Worm (Caenorhabditis elegans) whole organism, L3 larva: Measurements from ENCODE around the gene F55A4.13.

Experiments used
- aly-2 ChIP-seq: fragments of 150-350 bp; optimal IDR thresholded peaks from 2 replicates; lab custom pipeline; 2014; ENCODE audit warnings: missing biosample characterization, missing genetic modification characterization
- ama-1 ChIP-seq: fragments of 150-350 bp; optimal IDR thresholded peaks from 2 replicates; lab custom pipeline; 2018
- elt-2 ChIP-seq: sonication (generic microtip); optimal IDR thresholded peaks from 2 replicates; lab custom pipeline; 2016; ENCODE audit warnings: missing genetic modification reagents, mild to moderate bottlenecking, missing genetic modification characterization, missing compliant biosample characterization
- fos-1 ChIP-seq: fragments of 150-350 bp; optimal IDR thresholded peaks from 2 replicates; lab custom pipeline; 2014; ENCODE audit warnings: missing biosample characterization, missing genetic modification characterization
- hmg-11 ChIP-seq: sonication (generic microtip); optimal IDR thresholded peaks from 2 replicates; lab custom pipeline; 2016; ENCODE audit warnings: missing genetic modification characterization, missing compliant biosample characterization
- jun-1 ChIP-seq: fragments of 150-350 bp; optimal IDR thresholded peaks from 2 replicates; lab custom pipeline; 2014; ENCODE audit warnings: missing biosample characterization, missing genetic modification reagents, missing genetic modification characterization
- lin-15B ChIP-seq: fragments of 150-350 bp; optimal IDR thresholded peaks from 2 replicates; lab custom pipeline; 2014; ENCODE audit warnings: missing biosample characterization, missing genetic modification characterization
- mdl-1 ChIP-seq: fragments of 150-350 bp; optimal IDR thresholded peaks from 2 replicates; lab custom pipeline; 2014; ENCODE audit warnings: missing biosample characterization, missing genetic modification characterization
- nhr-11 ChIP-seq: fragments of 150-350 bp; optimal IDR thresholded peaks from 2 replicates; lab custom pipeline; 2014; ENCODE audit warnings: missing biosample characterization, missing genetic modification characterization
- nhr-237 ChIP-seq: fragments of 150-350 bp; optimal IDR thresholded peaks from 2 replicates; lab custom pipeline; 2014; ENCODE audit warnings: missing biosample characterization, missing genetic modification characterization
- nhr-28 ChIP-seq: fragments of 150-350 bp; optimal IDR thresholded peaks from 2 replicates; lab custom pipeline; 2014; ENCODE audit warnings: missing biosample characterization, missing genetic modification characterization
- pha-4 ChIP-seq: fragments of 150-350 bp; optimal IDR thresholded peaks from 2 replicates; lab custom pipeline; 2014; ENCODE audit warnings: missing biosample characterization, missing genetic modification reagents, missing genetic modification characterization
- unc-62 ChIP-seq: fragments of 150-350 bp; sonication (generic microtip); optimal IDR thresholded peaks from 4 replicates; lab custom pipeline; 2014; ENCODE audit warnings: missing biosample characterization, missing genetic modification reagents, missing genetic modification characterization

DNA sequence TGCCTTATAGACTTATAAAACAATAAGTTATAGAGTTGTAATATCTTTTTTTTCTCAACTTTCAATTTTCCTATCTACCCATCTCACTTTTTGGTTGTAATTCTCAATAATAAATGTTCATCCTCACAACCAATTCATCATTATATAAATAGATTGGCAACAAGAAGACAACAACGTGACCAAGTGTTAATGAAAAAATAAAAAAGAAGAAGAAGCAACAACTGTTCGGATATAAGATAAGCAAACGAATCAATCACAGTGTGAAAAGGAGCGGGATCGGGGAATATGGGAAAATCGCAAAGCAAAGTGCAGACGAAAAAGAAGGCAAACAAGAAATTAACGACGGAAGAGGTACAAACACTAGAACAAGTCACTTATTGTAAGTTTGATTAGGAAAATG lies 36.6 kb upstream of the F55A4.13 start, which contains the start of gene ncs-3:
- TF ChIP-seq elt-2 (tag; lab: Kevin White, UChicago) (no peak), aly-2 (tag; lab: Kevin White, UChicago) (no peak), hmg-11 (no peak), unc-62 (GFP tag; lab: Kevin White, UChicago) (no peak), lin-15B (tag; lab: Kevin White, UChicago) (no peak), mdl-1 (tag; lab: Kevin White, UChicago) (no peak), fos-1 (no peak), nhr-11 (tag; lab: Kevin White, UChicago) (no peak), nhr-28 (tag; lab: Kevin White, UChicago) (no peak), jun-1 (no peak), pha-4 (tag; lab: Kevin White, UChicago) (no peak), nhr-237 (tag; lab: Kevin White, UChicago) (no peak), ama-1 (lab: Kevin White, UChicago) (no peak)
